Worm (Caenorhabditis elegans): ENCODE data around the gene T24H10.4.

ce11 chrII:9060332-9060840 lies 48.9 kb upstream of the T24H10.4 start:
- no peak for TF ChIP-seq nhr-12 (tag; optimal IDR thresholded peaks at IDR 0.05)
- TF ChIP-seq pqm-1 (tag; optimal IDR thresholded peaks at IDR 0.05), result peak; percentile 55
- peak; percentile 90 for TF ChIP-seq fos-1 (tag; optimal IDR thresholded peaks at IDR 0.05)
- TF ChIP-seq egl-27 (tag; optimal IDR thresholded peaks at IDR 0.05), result peak; percentile 68
